Worm (Caenorhabditis elegans) whole organism, late embryonic: ENCODE data around the gene F44E5.15.

Experiments used
- K02D7.2 ChIP-seq: sonication (generic microtip); optimal IDR thresholded peaks from 2 replicates; lab custom pipeline; 2017; ENCODE audit warnings: mild to moderate bottlenecking, missing genetic modification characterization, missing compliant biosample characterization
- K09A11.1 ChIP-seq: sonication (generic microtip); optimal IDR thresholded peaks from 2 replicates; lab custom pipeline; 2017; ENCODE audit warnings: antibody characterized with exemption, mild to moderate bottlenecking, missing genetic modification characterization, missing compliant biosample characterization; ENCODE audit not compliant: insufficient read depth
- ahr-1 ChIP-seq: sonication (generic microtip); optimal IDR thresholded peaks from 2 replicates; lab custom pipeline; 2016; ENCODE audit warnings: missing genetic modification characterization, missing compliant biosample characterization
- ceh-19 ChIP-seq: fragments of 200-800 bp; sonication (Bioruptor generic); optimal IDR thresholded peaks from 2 replicates; lab custom pipeline; 2018; ENCODE audit warnings: mild to moderate bottlenecking, missing genetic modification characterization, missing compliant biosample characterization
- ceh-24 ChIP-seq: sonication (generic microtip); optimal IDR thresholded peaks from 2 replicates; lab custom pipeline; 2016; ENCODE audit warnings: mild to moderate bottlenecking, missing genetic modification characterization, missing compliant biosample characterization
- ceh-30 ChIP-seq: fragments of 150-350 bp; optimal IDR thresholded peaks from 2 replicates; lab custom pipeline; 2014; ENCODE audit warnings: missing biosample characterization, missing genetic modification characterization
- ceh-31 ChIP-seq: sonication (generic microtip); optimal IDR thresholded peaks from 2 replicates; lab custom pipeline; 2016; ENCODE audit warnings: missing genetic modification characterization, missing compliant biosample characterization
- ceh-6 ChIP-seq: fragments of 200-800 bp; sonication (Bioruptor generic); optimal IDR thresholded peaks from 2 replicates; lab custom pipeline; 2018; ENCODE audit warnings: mild to moderate bottlenecking, missing genetic modification characterization, missing compliant biosample characterization
- ceh-9 ChIP-seq: sonication (generic microtip); optimal IDR thresholded peaks from 2 replicates; lab custom pipeline; 2016; ENCODE audit warnings: mild to moderate bottlenecking, missing genetic modification characterization, inconsistent platforms, missing compliant biosample characterization
- che-1 ChIP-seq: sonication (generic microtip); optimal IDR thresholded peaks from 2 replicates; lab custom pipeline; 2016; ENCODE audit warnings: mild to moderate bottlenecking, missing genetic modification characterization, missing compliant biosample characterization
- dve-1 ChIP-seq: sonication (generic microtip); optimal IDR thresholded peaks from 2 replicates; lab custom pipeline; 2017; ENCODE audit warnings: antibody characterized with exemption, mild to moderate bottlenecking, missing genetic modification characterization, missing compliant biosample characterization
- elt-2 ChIP-seq: sonication (generic microtip); optimal IDR thresholded peaks from 2 replicates; lab custom pipeline; 2016; ENCODE audit warnings: missing genetic modification reagents, missing genetic modification characterization, missing compliant biosample characterization
- elt-4 ChIP-seq: sonication (generic microtip); optimal IDR thresholded peaks from 2 replicates; lab custom pipeline; 2016; ENCODE audit warnings: missing genetic modification characterization, missing compliant biosample characterization
- ets-4 ChIP-seq: sonication (generic microtip); optimal IDR thresholded peaks from 2 replicates; lab custom pipeline; 2016; ENCODE audit warnings: missing genetic modification characterization, missing compliant biosample characterization
- fkh-10 ChIP-seq: fragments of 150-350 bp; optimal IDR thresholded peaks from 2 replicates; lab custom pipeline; 2014; ENCODE audit warnings: missing biosample characterization, missing genetic modification reagents, missing genetic modification characterization
- fkh-6 ChIP-seq: sonication (generic microtip); optimal IDR thresholded peaks from 2 replicates; lab custom pipeline; 2016; ENCODE audit warnings: missing genetic modification characterization, missing compliant biosample characterization
- hlh-15 ChIP-seq: sonication (generic microtip); optimal IDR thresholded peaks from 2 replicates; lab custom pipeline; 2016; ENCODE audit warnings: missing genetic modification characterization, missing compliant biosample characterization
- mec-3 ChIP-seq: sonication (generic microtip); optimal IDR thresholded peaks from 2 replicates; lab custom pipeline; 2016; ENCODE audit warnings: borderline replicate concordance, missing genetic modification characterization, missing compliant biosample characterization
- nhr-232 ChIP-seq: sonication (generic microtip); optimal IDR thresholded peaks from 2 replicates; lab custom pipeline; 2016; ENCODE audit warnings: missing genetic modification characterization, missing compliant biosample characterization
- pag-3 ChIP-seq: sonication (generic microtip); optimal IDR thresholded peaks from 2 replicates; lab custom pipeline; 2016; ENCODE audit warnings: missing compliant biosample characterization, missing genetic modification characterization, borderline replicate concordance
- pat-9 ChIP-seq: fragments of 200-800 bp; sonication (Bioruptor generic); optimal IDR thresholded peaks from 2 replicates; lab custom pipeline; 2018; ENCODE audit warnings: mild to moderate bottlenecking, missing genetic modification characterization, moderate library complexity, missing compliant biosample characterization
- pros-1 ChIP-seq: fragments of 150-350 bp; optimal IDR thresholded peaks from 2 replicates; lab custom pipeline; 2014; ENCODE audit warnings: missing biosample characterization, missing genetic modification reagents, missing genetic modification characterization
- sdc-2 ChIP-seq: sonication (generic microtip); optimal IDR thresholded peaks from 2 replicates; lab custom pipeline; 2016; ENCODE audit warnings: missing genotype, missing genetic modification characterization, missing compliant biosample characterization
- sox-2 ChIP-seq: fragments of 200-800 bp; sonication (Bioruptor generic); IDR thresholded peaks from 2 replicates; pipeline ENCODE4 v1.3.6; 2022; ENCODE audit warnings: missing genetic modification reagents, missing genetic modification characterization, missing compliant biosample characterization
- sox-4 ChIP-seq: sonication (generic microtip); optimal IDR thresholded peaks from 2 replicates; lab custom pipeline; 2017; ENCODE audit warnings: mild to moderate bottlenecking, missing genetic modification characterization, inconsistent platforms, missing compliant biosample characterization
- syd-9 ChIP-seq: sonication (generic microtip); optimal IDR thresholded peaks from 2 replicates; lab custom pipeline; 2016; ENCODE audit warnings: mild to moderate bottlenecking, missing genetic modification characterization, moderate library complexity, missing compliant biosample characterization
- unc-86 ChIP-seq: sonication (generic microtip); optimal IDR thresholded peaks from 2 replicates; lab custom pipeline; 2016; ENCODE audit warnings: missing genetic modification characterization, missing compliant biosample characterization
- ztf-16 ChIP-seq: sonication (generic microtip); optimal IDR thresholded peaks from 2 replicates; lab custom pipeline; 2017; ENCODE audit warnings: missing genetic modification characterization, missing compliant biosample characterization

F44E5.15 gene

DNA sequence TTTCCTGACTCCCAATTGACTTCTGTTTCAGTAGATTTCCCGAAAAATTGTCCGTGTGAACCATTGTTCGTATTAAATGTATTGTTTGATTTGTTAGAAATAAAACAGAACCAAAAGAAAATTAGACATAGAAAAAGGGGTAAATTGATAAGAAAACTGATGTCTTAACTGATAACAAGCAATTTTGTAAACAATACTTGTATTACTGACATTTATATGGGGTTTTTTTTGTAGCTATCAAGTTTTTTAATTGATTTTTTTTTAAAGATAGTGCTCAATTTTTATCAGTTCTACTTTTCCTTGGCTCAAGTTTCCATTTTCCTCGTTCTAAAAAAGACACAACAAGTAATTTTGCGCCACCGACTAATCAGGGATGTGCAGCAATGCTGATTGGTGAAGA lies 24.7 kb downstream of the F44E5.15 start:
- TF ChIP-seq ahr-1 (tag; lab: Kevin White, UChicago) (no peak), ceh-9 (tag; lab: Kevin White, UChicago) (no peak), elt-2 (tag; lab: Kevin White, UChicago) (peak; percentile 80), nhr-232 (no peak), ceh-6 (GFP tag; lab: Kevin White, UChicago) (no peak), K02D7.2 (tag; lab: Kevin White, UChicago) (no peak), sox-4 (tag; lab: Kevin White, UChicago) (no peak)

DNA sequence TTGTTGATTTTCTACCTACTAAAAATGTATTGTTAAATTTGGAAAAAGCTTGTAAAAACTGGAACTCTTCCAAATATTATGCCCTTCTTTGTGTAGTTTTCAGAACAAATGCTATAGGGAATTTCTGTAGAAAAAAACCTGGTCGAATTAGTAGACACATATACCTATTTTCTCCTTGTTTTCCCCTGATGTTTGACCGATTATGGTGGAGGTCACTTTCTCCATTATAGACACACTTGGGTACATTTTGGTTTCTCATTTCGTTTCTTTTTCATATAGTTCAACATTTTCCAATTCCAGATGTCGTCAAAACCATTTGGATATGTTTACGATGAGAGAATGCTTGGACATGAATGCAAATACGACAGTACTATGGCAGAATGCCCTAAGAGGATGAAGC lies 26.3 kb downstream of the F44E5.15 start, which contains the start of gene hda-5:
TSS of gene hda-5 (plus strand) at position 301 of the 400 bp plus-strand sequence.
- TF ChIP-seq K09A11.1 (no peak), ets-4 (no peak), sox-2 (GFP tag; lab: Robert Waterston, UW) (no peak)

ce11 chrII:11802451-11802850 lies 30.0 kb downstream of the F44E5.15 start, which contains the start of gene F43G6.17:
Gene F43G6.17, plus strand, starts transcription at chrII:11802751.
- TF ChIP-seq sox-2 (GFP tag; lab: Robert Waterston, UW): no peak
- TF ChIP-seq elt-2 (tag; lab: Kevin White, UChicago): peak; percentile 57

DNA sequence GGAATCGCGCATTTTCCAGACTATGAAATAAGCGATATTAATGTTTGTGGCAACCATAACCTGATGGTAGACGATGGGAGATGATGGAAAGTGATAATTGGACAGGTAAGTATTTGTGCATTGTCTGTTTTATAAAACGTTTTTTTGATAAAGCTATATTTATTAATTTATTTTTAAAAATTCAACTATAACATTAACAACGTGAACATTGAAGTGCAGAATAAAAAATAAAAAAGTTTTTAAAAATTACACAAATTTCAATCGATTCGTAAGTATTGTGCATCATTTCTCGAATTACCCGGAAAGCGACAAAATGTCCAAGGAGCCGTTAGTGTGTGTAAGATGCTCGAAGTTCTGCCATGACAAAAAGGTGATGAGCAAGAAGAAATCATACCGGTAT lies 33.8 kb downstream of the F44E5.15 start, which contains the start of gene jmjd-1.1:
TSS of gene jmjd-1.1 (plus strand) at position 301 of the 400 bp plus-strand sequence.
- TF ChIP-seq che-1 (tag; lab: Kevin White, UChicago): no peak

ce11 chrII:11808979-11809378 lies 36.5 kb downstream of the F44E5.15 start, which contains the start of gene F43G6.10:
Gene F43G6.10, plus strand, starts transcription at chrII:11809349.
- TF ChIP-seq sox-4 (tag; lab: Kevin White, UChicago) (no peak), K02D7.2 (tag; lab: Kevin White, UChicago) (no peak), ceh-31 (tag; lab: Kevin White, UChicago) (no peak), fkh-6 (tag; lab: Kevin White, UChicago) (no peak), mec-3 (tag; lab: Kevin White, UChicago) (no peak), hlh-15 (no peak), pag-3 (tag; lab: Kevin White, UChicago) (no peak)
- TF ChIP-seq, all 69 proteins: peak for 0

- TF ChIP-seq elt-2 (tag; lab: Kevin White, UChicago): no peak
- no peak for TF ChIP-seq dve-1 (tag; lab: Kevin White, UChicago)
- no peak for TF ChIP-seq ceh-24
- TF ChIP-seq fkh-10 (GFP tag; lab: Kevin White, UChicago): no peak
Observed at ce11 chrII:11810436-11810835, 38.0 kb downstream of the F44E5.15 start, which contains the start of gene F43G6.7. Gene F43G6.7, plus strand, starts transcription at chrII:11810790.

DNA sequence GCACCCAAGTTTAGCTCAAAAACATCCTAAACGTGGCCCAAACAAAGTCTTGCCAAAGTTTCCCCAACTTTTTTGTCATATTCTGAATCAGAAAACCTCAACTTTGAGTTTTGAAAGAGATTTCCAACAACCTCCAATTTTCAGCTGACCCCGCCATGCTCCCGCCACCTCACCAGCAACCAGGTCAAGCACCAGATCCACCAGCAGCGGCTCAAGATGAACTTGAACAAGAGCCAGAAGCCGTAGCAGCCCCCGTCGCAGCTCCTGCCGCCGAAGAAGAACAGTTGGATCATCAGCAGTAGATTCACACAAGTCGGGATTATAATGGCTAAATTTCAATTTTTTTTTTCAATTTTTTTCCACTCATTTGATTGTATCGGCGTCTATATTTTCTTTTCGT lies 38.8 kb downstream of the F44E5.15 start:
- TF ChIP-seq pros-1 (tag; lab: Kevin White, UChicago) (no peak), pat-9 (tag; lab: Kevin White, UChicago) (no peak), syd-9 (tag; lab: Kevin White, UChicago) (no peak), ztf-16 (tag; lab: Kevin White, UChicago) (no peak), elt-4 (no peak), unc-86 (tag; lab: Kevin White, UChicago) (no peak), ceh-24 (no peak), sdc-2 (no peak), ceh-19 (GFP tag; lab: Kevin White, UChicago) (no peak), ceh-31 (tag; lab: Kevin White, UChicago) (no peak), ceh-30 (no peak)
- TF ChIP-seq, all 69 proteins: peak for 0
